Worm (Caenorhabditis elegans): ENCODE results near the gene ZK1127.4.

ce11 chrII:7072315-7072589 is 18.5 kb downstream of the ZK1127.4 start, which contains the start of gene kars-1:
- no peak for TF ChIP-seq ztf-23 (GFP tag; IDR thresholded peaks at IDR 0.05)
- TF ChIP-seq ztf-29 (GFP tag; IDR thresholded peaks at IDR 0.05): no peak
- no peak for TF ChIP-seq med-1 (GFP tag; optimal IDR thresholded peaks at IDR 0.05; ENCODE audit: insufficient read depth)
